Worm (Caenorhabditis elegans): ENCODE results near the gene pac-1.

The pac-1 gene

DNA sequence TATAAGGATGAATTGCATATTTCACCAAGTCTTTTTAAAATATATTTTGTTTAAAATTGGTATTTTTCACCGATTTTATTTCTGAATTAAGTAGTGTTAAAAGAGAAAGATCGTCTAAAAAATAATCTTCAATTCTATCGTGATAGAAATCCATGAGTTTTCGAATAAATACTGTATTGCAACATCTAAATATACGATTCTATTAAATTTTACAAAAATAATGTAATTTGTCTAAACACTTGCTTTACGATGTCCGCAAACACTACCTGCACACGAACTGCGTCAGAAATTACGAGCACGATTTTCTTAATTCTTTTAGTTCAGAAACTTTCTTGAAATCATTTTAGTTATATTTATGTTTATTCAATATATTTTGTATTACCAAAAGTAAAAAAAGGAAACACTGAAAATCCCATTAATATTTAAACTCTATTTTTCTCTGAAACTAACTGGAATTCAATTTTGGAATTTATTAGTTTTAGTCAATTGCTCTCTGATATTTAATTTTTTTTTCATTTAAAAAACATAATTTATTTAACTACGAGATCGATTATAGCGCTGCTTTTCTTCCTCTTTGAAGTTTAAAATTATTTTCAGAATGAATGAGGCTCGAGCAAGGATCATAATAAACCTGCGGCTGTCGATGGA, 45.5 kb upstream of the pac-1 start, which contains the start of gene mrpl-32 (continued):
- TF ChIP-seq Y56A3A.18 (GFP tag; IDR thresholded peaks at IDR 0.05): peak; percentile 82; the same call in 1 of the 2 replicates
- TF ChIP-seq sptf-2 (GFP tag; optimal IDR thresholded peaks at IDR 0.05): no peak
- TF ChIP-seq nhr-80 (tag; optimal IDR thresholded peaks at IDR 0.05): no peak
- peak; percentile 27; the same call in 1 of the 2 replicates for TF ChIP-seq hmg-1.2 (GFP tag; IDR thresholded peaks at IDR 0.05)
- peak; percentile 33 for TF ChIP-seq chd-7 (tag; optimal IDR thresholded peaks at IDR 0.05)
- TF ChIP-seq F49E8.2 (tag; optimal IDR thresholded peaks at IDR 0.05; ENCODE audit: insufficient read depth): peak; percentile 51
- 0 out of 2 replicates have a peak, but pooled peaks have one; percentile 22 for TF ChIP-seq ceh-100 (GFP tag; IDR thresholded peaks at IDR 0.05)
- peak; percentile 20 for TF ChIP-seq ceh-79 (tag; optimal IDR thresholded peaks at IDR 0.05)
- TF ChIP-seq ceh-58 (GFP tag; IDR thresholded peaks at IDR 0.05): 0 out of 2 replicates have a peak, but pooled peaks have one; percentile 11
- no peak for TF ChIP-seq F57A8.1 (GFP tag; optimal IDR thresholded peaks at IDR 0.05)
- TF ChIP-seq nfyb-1 (GFP tag; IDR thresholded peaks at IDR 0.05): peak; percentile 68; the same call in 1 of the 2 replicates
- no peak for TF ChIP-seq egl-18 (GFP tag; IDR thresholded peaks at IDR 0.05)
- TF ChIP-seq dpff-1 (tag; optimal IDR thresholded peaks at IDR 0.05): peak; percentile 12
- TF ChIP-seq snpc-1.3 (tag; optimal IDR thresholded peaks at IDR 0.05; ENCODE audit: insufficient read depth): peak; percentile 51
- TF ChIP-seq hlh-12 (tag; optimal IDR thresholded peaks at IDR 0.05): no peak
- no peak for TF ChIP-seq ztf-25 (GFP tag; IDR thresholded peaks at IDR 0.05)
- peak; percentile 42 for TF ChIP-seq tbp1 (GFP tag; optimal IDR thresholded peaks at IDR 0.05)
- TF ChIP-seq nhr-90 (tag; optimal IDR thresholded peaks at IDR 0.05): no peak
- peak; percentile 68 for TF ChIP-seq madf-6 (GFP tag; IDR thresholded peaks at IDR 0.05)
- TF ChIP-seq efl-1 (GFP tag; optimal IDR thresholded peaks at IDR 0.05): peak; percentile 8
- peak; percentile 39 for TF ChIP-seq atf-7 (tag; optimal IDR thresholded peaks at IDR 0.05)
- TF ChIP-seq rpc-1 (optimal IDR thresholded peaks at IDR 0.05): peak; percentile 8
- TF ChIP-seq rpc-1 (tag; optimal IDR thresholded peaks at IDR 0.05): no peak
- peak; percentile 81 for TF ChIP-seq F10E7.11 (tag; optimal IDR thresholded peaks at IDR 0.05)

- TF ChIP-seq F55B11.4 (tag; optimal IDR thresholded peaks at IDR 0.05; ENCODE audit: borderline replicate concordance, insufficient read depth): no peak
- TF ChIP-seq lir-1 (GFP tag; conservative IDR thresholded peaks at IDR 0.05): no peak
- TF ChIP-seq let-526 (GFP tag; IDR thresholded peaks at IDR 0.05): no peak
- TF ChIP-seq snpc-4 (GFP tag; optimal IDR thresholded peaks at IDR 0.05): no peak
- no peak for TF ChIP-seq snpc-4 (tag; optimal IDR thresholded peaks at IDR 0.05)
- peak; percentile 28; the same call in 1 of the 2 replicates for TF ChIP-seq attf-6 (GFP tag; IDR thresholded peaks at IDR 0.05)
- TF ChIP-seq repo-1 (tag; optimal IDR thresholded peaks at IDR 0.05): peak; percentile 39
- TF ChIP-seq zfh-2 (GFP tag; conservative IDR thresholded peaks at IDR 0.05): no peak
- TF ChIP-seq T07F8.4 (tag; optimal IDR thresholded peaks at IDR 0.05): no peak
- peak; percentile 21; the same call in 1 of the 2 replicates for TF ChIP-seq madf-6 (GFP tag; IDR thresholded peaks at IDR 0.05)
- TF ChIP-seq pbrm-1 (GFP tag; IDR thresholded peaks at IDR 0.05): no peak
- TF ChIP-seq nfya-1 (tag; optimal IDR thresholded peaks at IDR 0.05; ENCODE audit: borderline replicate concordance, insufficient read depth): no peak
- peak; percentile 52; the same call in 1 of the 2 replicates for TF ChIP-seq hsf-1 (GFP tag; IDR thresholded peaks at IDR 0.05)
- no peak for TF ChIP-seq nhr-27 (tag; optimal IDR thresholded peaks at IDR 0.05)
- TF ChIP-seq F57C9.4 (tag; optimal IDR thresholded peaks at IDR 0.05): no peak
- TF ChIP-seq hrde-1 (tag; optimal IDR thresholded peaks at IDR 0.05; ENCODE audit: borderline replicate concordance): peak; percentile 39
- no peak for TF ChIP-seq mxl-1 (tag; optimal IDR thresholded peaks at IDR 0.05)
- no peak for TF ChIP-seq ztf-25 (GFP tag; IDR thresholded peaks at IDR 0.05)
- no peak for TF ChIP-seq cebp-1 (GFP tag; IDR thresholded peaks at IDR 0.05)
- no peak for TF ChIP-seq cebp-1 (tag; optimal IDR thresholded peaks at IDR 0.05)
- no peak for TF ChIP-seq snpc-3.4 (tag; optimal IDR thresholded peaks at IDR 0.05)
- no peak for TF ChIP-seq F10E7.11 (tag; optimal IDR thresholded peaks at IDR 0.05)
These were observed 44.3 kb upstream of the pac-1 start for ce11 chrIII:8450494-8450893.

Data from whole organism, young adult.